Worm (Caenorhabditis elegans): Measurements from ENCODE around the gene col-154.

- TF ChIP-seq ceh-82 (tag; optimal IDR thresholded peaks at IDR 0.05) (no peak), pqm-1 (tag; optimal IDR thresholded peaks at IDR 0.05) (no peak), ztf-11 (tag; optimal IDR thresholded peaks at IDR 0.05) (no peak), nhr-11 (tag; optimal IDR thresholded peaks at IDR 0.05) (no peak), zag-1 (tag; optimal IDR thresholded peaks at IDR 0.05) (no peak), jun-1 (tag; optimal IDR thresholded peaks at IDR 0.05) (no peak)
Measured at ce11 chrV:11366129-11366528, 19.0 kb upstream of the col-154 start, which contains the start of gene dop-5.

All from whole organism, L3 larva.